Fruit fly (Drosophila melanogaster) Kc167 (cell line): ENCODE results near the gene ATPsyndelta.

Source experiments
- Myc ChIP-seq: fragments of >200 bp; optimal IDR thresholded peaks from 2 replicates; lab custom pipeline; 2017; ENCODE audit warnings: missing external identifiers
- h ChIP-seq: fragments of >200 bp; optimal IDR thresholded peaks from 3 replicates; lab custom pipeline; 2018; ENCODE audit warnings: missing external identifiers
- insv ChIP-seq: fragments of >200 bp; optimal IDR thresholded peaks from 3 replicates; lab custom pipeline; 2018; ENCODE audit warnings: missing external identifiers
- psq ChIP-seq: fragments of >200 bp; optimal IDR thresholded peaks from 2 replicates; lab custom pipeline; 2017; ENCODE audit warnings: missing external identifiers

DNA sequence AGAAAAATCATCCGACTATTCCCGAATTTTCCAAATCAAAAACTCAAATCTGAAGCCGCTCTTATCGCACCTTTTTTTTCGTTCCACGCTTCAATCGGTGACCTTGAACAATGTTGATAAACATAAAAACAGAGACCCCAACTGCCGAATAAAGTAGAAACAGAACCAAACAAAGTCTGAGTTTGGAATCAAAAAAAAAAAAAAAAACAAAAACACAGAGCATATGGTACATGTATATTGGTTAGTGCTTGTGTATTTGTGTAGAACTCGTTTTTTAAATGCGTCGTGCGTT is 51.1 kb downstream of the ATPsyndelta start:
- no peak for TF ChIP-seq insv (lab: Kevin White, UChicago)
- TF ChIP-seq h (lab: Kevin White, UChicago) = no peak
- TF ChIP-seq psq (lab: Kevin White, UChicago) = no peak
- no peak for TF ChIP-seq Myc (lab: Kevin White, UChicago)
